Fruit fly (Drosophila melanogaster): ENCODE data around the gene CG4619.

The CG4619 gene

dm6 chr2L:9908468-9908967 lies 30.1 kb upstream of the CG4619 start, which contains the start of gene CG13124 (continued):
- TF ChIP-seq fd96Cb (tag; optimal IDR thresholded peaks at IDR 0.05) (no peak), Dll (GFP tag; IDR thresholded peaks at IDR 0.05; ENCODE audit: partially characterized antibody) (no peak), CG7745 (tag; optimal IDR thresholded peaks at IDR 0.05) (no peak), CG30431 (GFP tag; optimal IDR thresholded peaks at IDR 0.05) (no peak), zf30C (GFP tag; optimal IDR thresholded peaks at IDR 0.05) (no peak), wdn (GFP tag; IDR thresholded peaks at IDR 0.05) (no peak), tio (GFP tag; optimal IDR thresholded peaks at IDR 0.05) (no peak), CG31441 (GFP tag; IDR thresholded peaks at IDR 0.05) (no peak), Spps (tag; optimal IDR thresholded peaks at IDR 0.05) (no peak), CG9817 (tag; optimal IDR thresholded peaks at IDR 0.05) (no peak), tin (GFP tag; optimal IDR thresholded peaks at IDR 0.05) (no peak), bcd (GFP tag; optimal IDR thresholded peaks at IDR 0.05) (no peak), chinmo (GFP tag; IDR thresholded peaks at IDR 0.05; ENCODE audit: partially characterized antibody) (peak; percentile 80; the same call in 1 of the 4 replicates), aop (GFP tag; IDR thresholded peaks at IDR 0.05) (no peak), H15 (GFP tag; IDR thresholded peaks at IDR 0.05) (no peak), nom (GFP tag; optimal IDR thresholded peaks at IDR 0.05) (peak; percentile 61), Fer1 (GFP tag; optimal IDR thresholded peaks at IDR 0.05) (peak; percentile 39), kah (GFP tag; optimal IDR thresholded peaks at IDR 0.05) (no peak), CG5245 (GFP tag; optimal IDR thresholded peaks at IDR 0.05) (no peak), Nf-YC (tag; optimal IDR thresholded peaks at IDR 0.05) (peak; percentile 10), Blimp-1 (GFP tag; optimal IDR thresholded peaks at IDR 0.05) (no peak), da (GFP tag; optimal IDR thresholded peaks at IDR 0.05) (no peak), Adf1 (GFP tag; IDR thresholded peaks at IDR 0.05) (peak; percentile 42; the same call in 1 of the 2 replicates), CG12219 (GFP tag; optimal IDR thresholded peaks at IDR 0.05) (peak; percentile 36), CG14441 (GFP tag; IDR thresholded peaks at IDR 0.05) (no peak), row (GFP tag; IDR thresholded peaks at IDR 0.05) (peak; percentile 70), grn (GFP tag; optimal IDR thresholded peaks at IDR 0.05) (no peak), Deaf1 (tag; optimal IDR thresholded peaks at IDR 0.05) (peak; percentile 34), CG8478 (optimal IDR thresholded peaks at IDR 0.05) (no peak), phol (tag; optimal IDR thresholded peaks at IDR 0.05) (no peak), BtbVII (GFP tag; optimal IDR thresholded peaks at IDR 0.05) (peak; percentile 60), CG18476 (GFP tag; optimal IDR thresholded peaks at IDR 0.05) (no peak), CG8944 (GFP tag; optimal IDR thresholded peaks at IDR 0.05) (no peak), HLH54F (GFP tag; optimal IDR thresholded peaks at IDR 0.05) (no peak), zen2 (GFP tag; IDR thresholded peaks at IDR 0.05; ENCODE audit: partially characterized antibody) (no peak), CG30020 (tag; optimal IDR thresholded peaks at IDR 0.05) (no peak), Lhr (GFP tag; optimal IDR thresholded peaks at IDR 0.05) (no peak), wek (GFP tag; optimal IDR thresholded peaks at IDR 0.05) (peak; percentile 21), abd-A (tag; optimal IDR thresholded peaks at IDR 0.05) (no peak), Hsf (GFP tag; optimal IDR thresholded peaks at IDR 0.05) (no peak), CG5953 (GFP tag; IDR thresholded peaks at IDR 0.05) (no peak), CG12071 (GFP tag; optimal IDR thresholded peaks at IDR 0.05) (peak; percentile 38), esg (GFP tag; conservative IDR thresholded peaks at IDR 0.05) (no peak), CG2678 (tag; optimal IDR thresholded peaks at IDR 0.05) (peak; percentile 43), CG11093 (GFP tag; IDR thresholded peaks at IDR 0.05) (no peak), gce (GFP tag; IDR thresholded peaks at IDR 0.05) (no peak), Sry-δ (GFP tag; optimal IDR thresholded peaks at IDR 0.05) (no peak), lola (GFP tag; optimal IDR thresholded peaks at IDR 0.05) (no peak), gcm2 (GFP tag; optimal IDR thresholded peaks at IDR 0.05) (no peak), Ets97D (GFP tag; optimal IDR thresholded peaks at IDR 0.05) (no peak), CrebB (tag; optimal IDR thresholded peaks at IDR 0.05) (peak; percentile 44)
